Worm (Caenorhabditis elegans) whole organism, mixed stage, embryonic: ENCODE data around the gene C01G5.7.

ENCODE experiments used
- blmp-1 ChIP-seq: fragments of 150-350 bp; optimal IDR thresholded peaks from 2 replicates; lab custom pipeline; 2014; ENCODE audit warnings: missing biosample characterization, missing genetic modification characterization
- ceh-83 ChIP-seq: fragments of 200-800 bp; sonication (Bioruptor generic); optimal IDR thresholded peaks from 2 replicates; lab custom pipeline; 2018; ENCODE audit warnings: mild to moderate bottlenecking, missing genetic modification characterization, missing compliant biosample characterization
- elt-1 ChIP-seq: sonication (generic microtip); optimal IDR thresholded peaks from 2 replicates; lab custom pipeline; 2017; ENCODE audit warnings: missing genetic modification characterization, mild to moderate bottlenecking, missing compliant biosample characterization, antibody characterized with exemption, moderate library complexity, borderline replicate concordance; ENCODE audit not compliant: insufficient read depth
- elt-3 ChIP-seq: fragments of 150-350 bp; optimal IDR thresholded peaks from 2 replicates; lab custom pipeline; 2014; ENCODE audit warnings: missing biosample characterization, missing genetic modification characterization
- hlh-1 ChIP-seq: fragments of 150-350 bp; optimal IDR thresholded peaks from 2 replicates; lab custom pipeline; 2014; ENCODE audit warnings: missing biosample characterization, missing genetic modification reagents, missing genetic modification characterization
- lsy-2 ChIP-seq: fragments of 150-350 bp; optimal IDR thresholded peaks from 2 replicates; lab custom pipeline; 2014; ENCODE audit warnings: missing biosample characterization, missing genetic modification characterization
- nhr-237 ChIP-seq: fragments of 150-350 bp; optimal IDR thresholded peaks from 2 replicates; lab custom pipeline; 2014; ENCODE audit warnings: missing biosample characterization, missing genetic modification characterization
- nhr-28 ChIP-seq: fragments of 150-350 bp; optimal IDR thresholded peaks from 2 replicates; lab custom pipeline; 2014; ENCODE audit warnings: missing biosample characterization, missing genetic modification characterization
- pha-4 ChIP-seq: fragments of 150-350 bp; optimal IDR thresholded peaks from 2 replicates; lab custom pipeline; 2018; ENCODE audit warnings: missing biosample characterization, missing genetic modification reagents, missing genetic modification characterization
- snpc-4 ChIP-seq: fragments of 150-350 bp; optimal IDR thresholded peaks from 2 replicates; lab custom pipeline; 2014; ENCODE audit warnings: missing biosample characterization, missing genetic modification characterization
- sptf-1 ChIP-seq: sonication (generic microtip); optimal IDR thresholded peaks from 2 replicates; lab custom pipeline; 2017; ENCODE audit warnings: mild to moderate bottlenecking, missing genetic modification characterization, moderate library complexity, missing compliant biosample characterization
- tbx-8 ChIP-seq: fragments of 200-800 bp; sonication (Bioruptor generic); optimal IDR thresholded peaks from 2 replicates; lab custom pipeline; 2018; ENCODE audit warnings: mild to moderate bottlenecking, missing genetic modification characterization, moderate library complexity, missing compliant biosample characterization
- unc-62 ChIP-seq: fragments of 150-350 bp; optimal IDR thresholded peaks from 2 replicates; lab custom pipeline; 2014; ENCODE audit warnings: missing biosample characterization, missing genetic modification reagents, missing genetic modification characterization
- ztf-11 ChIP-seq: fragments of 150-350 bp; optimal IDR thresholded peaks from 2 replicates; lab custom pipeline; 2014; ENCODE audit warnings: missing biosample characterization, missing genetic modification characterization

DNA sequence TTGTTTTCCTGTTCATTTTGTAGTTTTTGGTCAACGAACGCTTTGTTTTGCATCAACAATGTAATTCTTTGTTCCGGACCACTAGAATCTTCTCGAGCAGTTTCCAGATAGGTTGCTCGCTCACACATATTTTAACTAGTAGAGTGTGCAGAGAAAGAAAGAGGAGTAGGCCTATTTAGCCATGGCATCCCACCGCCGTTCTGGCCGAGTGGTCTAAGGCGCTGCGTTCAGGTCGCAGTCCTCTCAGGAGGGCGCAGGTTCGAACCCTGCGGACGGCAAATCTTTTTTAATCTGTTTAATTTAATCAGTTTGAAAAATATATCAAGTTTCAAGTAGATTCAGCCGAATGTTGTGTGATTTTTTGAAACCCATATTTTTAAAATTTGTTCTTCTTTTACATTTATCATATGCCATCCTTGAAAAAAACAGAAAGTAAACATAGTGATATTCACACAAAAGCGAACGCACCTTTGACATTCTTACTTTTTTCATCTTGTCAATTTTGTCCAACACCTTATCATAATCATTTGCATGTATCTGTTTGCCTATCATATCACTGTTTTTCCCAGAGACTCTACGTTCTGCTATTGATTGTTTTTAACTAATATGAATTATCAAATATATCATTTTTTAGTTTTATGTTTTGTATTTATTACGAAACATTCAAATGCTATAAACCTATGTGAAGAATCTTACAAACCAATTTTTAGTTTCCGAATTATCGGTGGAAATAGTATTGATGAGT lies 38.8 kb downstream of the C01G5.7 start, which contains the start of gene try-3:
- TF ChIP-seq nhr-237 (tag; lab: Kevin White, UChicago) (no peak), elt-3 (tag; lab: Kevin White, UChicago) (no peak), elt-1 (tag; lab: Kevin White, UChicago) (no peak), unc-62 (GFP tag; lab: Kevin White, UChicago) (no peak), ztf-11 (tag; lab: Kevin White, UChicago) (no peak), pha-4 (tag; lab: Kevin White, UChicago) (no peak), hlh-1 (tag; lab: Kevin White, UChicago) (no peak), nhr-28 (no peak), ceh-83 (GFP tag; lab: Kevin White, UChicago) (peak; percentile 86), blmp-1 (tag; lab: Kevin White, UChicago) (no peak), lsy-2 (tag; lab: Kevin White, UChicago) (peak; percentile 11), sptf-1 (tag; lab: Kevin White, UChicago) (peak; percentile 83), tbx-8 (GFP tag; lab: Kevin White, UChicago) (peak; percentile 36), snpc-4 (no peak)
